Worm (Caenorhabditis elegans) whole organism, mixed stage, embryonic: Measurements from ENCODE around the gene B0507.6.

Experiments
- flh-1 ChIP-seq: fragments of 200-800 bp; sonication (Bioruptor generic); optimal IDR thresholded peaks from 2 replicates; lab custom pipeline; 2018; ENCODE audit warnings: mild to moderate bottlenecking, missing genetic modification characterization, moderate library complexity, missing compliant biosample characterization
- lin-13 ChIP-seq: fragments of 150-350 bp; optimal IDR thresholded peaks from 2 replicates; lab custom pipeline; 2014; ENCODE audit warnings: missing biosample characterization, missing genetic modification characterization
- lin-32 ChIP-seq: fragments of 200-800 bp; sonication (Bioruptor generic); optimal IDR thresholded peaks from 2 replicates; lab custom pipeline; 2018; ENCODE audit warnings: mild to moderate bottlenecking, missing genetic modification characterization, missing compliant biosample characterization
- lsy-2 ChIP-seq: fragments of 150-350 bp; optimal IDR thresholded peaks from 2 replicates; lab custom pipeline; 2014; ENCODE audit warnings: missing biosample characterization, missing genetic modification characterization
- mls-2 ChIP-seq: sonication (generic microtip); optimal IDR thresholded peaks from 2 replicates; lab custom pipeline; 2016; ENCODE audit warnings: mild to moderate bottlenecking, missing genetic modification characterization, moderate library complexity, missing compliant biosample characterization
- nhr-12 ChIP-seq: fragments of 150-350 bp; optimal IDR thresholded peaks from 2 replicates; lab custom pipeline; 2014; ENCODE audit warnings: missing biosample characterization, missing genetic modification characterization
- nhr-2 ChIP-seq: fragments of 150-350 bp; optimal IDR thresholded peaks from 2 replicates; lab custom pipeline; 2014; ENCODE audit warnings: missing biosample characterization, missing genetic modification characterization
- nhr-237 ChIP-seq: fragments of 150-350 bp; optimal IDR thresholded peaks from 2 replicates; lab custom pipeline; 2014; ENCODE audit warnings: missing biosample characterization, missing genetic modification characterization
- nhr-28 ChIP-seq: fragments of 150-350 bp; optimal IDR thresholded peaks from 2 replicates; lab custom pipeline; 2014; ENCODE audit warnings: missing biosample characterization, missing genetic modification characterization
- pha-4 ChIP-seq: fragments of 150-350 bp; optimal IDR thresholded peaks from 2 replicates; lab custom pipeline; 2018; ENCODE audit warnings: missing biosample characterization, missing genetic modification reagents, missing genetic modification characterization
- snpc-4 ChIP-seq: fragments of 150-350 bp; optimal IDR thresholded peaks from 2 replicates; lab custom pipeline; 2014; ENCODE audit warnings: missing biosample characterization, missing genetic modification characterization
- unc-39 ChIP-seq: fragments of 150-350 bp; optimal IDR thresholded peaks from 2 replicates; lab custom pipeline; 2014; ENCODE audit warnings: missing biosample characterization, missing genetic modification characterization
- ztf-11 ChIP-seq: fragments of 150-350 bp; optimal IDR thresholded peaks from 2 replicates; lab custom pipeline; 2014; ENCODE audit warnings: missing biosample characterization, missing genetic modification characterization

DNA sequence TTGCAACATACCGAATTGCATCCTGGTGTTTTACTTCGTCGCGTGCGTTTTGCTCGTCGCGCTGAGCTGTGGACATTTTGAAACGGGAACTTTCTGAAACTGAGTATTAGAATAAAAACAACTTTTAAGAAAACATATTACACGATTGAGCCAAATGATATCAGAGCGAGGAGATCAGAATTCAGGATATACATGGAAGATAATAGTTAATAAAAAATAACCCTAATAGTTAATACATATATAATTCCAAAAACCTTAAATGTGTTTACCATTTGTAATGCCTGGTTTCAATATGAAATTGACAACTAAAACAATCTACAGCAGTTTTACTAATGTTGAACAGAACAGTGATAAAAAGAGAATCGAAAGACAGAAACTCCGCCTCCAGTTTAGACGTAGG is 16.9 kb downstream of the B0507.6 start, which contains the start of gene B0507.8:
- TF ChIP-seq pha-4 (tag; lab: Kevin White, UChicago): no peak
- no peak for TF ChIP-seq nhr-12 (tag; lab: Kevin White, UChicago)
- no peak for TF ChIP-seq lin-13
- TF ChIP-seq ztf-11: no peak
- TF ChIP-seq nhr-2 (tag; lab: Kevin White, UChicago): no peak
- TF ChIP-seq lin-32: no peak
- TF ChIP-seq lsy-2 (tag; lab: Kevin White, UChicago): no peak
- no peak for TF ChIP-seq nhr-237
- TF ChIP-seq unc-39: no peak
- no peak for TF ChIP-seq snpc-4 (tag; lab: Kevin White, UChicago)
- TF ChIP-seq mls-2 (tag; lab: Kevin White, UChicago): no peak
- no peak for TF ChIP-seq flh-1 (GFP tag; lab: Kevin White, UChicago)
- no peak for TF ChIP-seq nhr-28 (tag; lab: Kevin White, UChicago)
